Fruit fly (Drosophila melanogaster): ENCODE measurements around the gene CG14785.

Gene CG14785

dm6 chrX:1482840-1483518 lies 26.1 kb upstream of the CG14785 start, which contains the start of the genes sta and inc (continued):
- TF ChIP-seq CG4282 (GFP tag; optimal IDR thresholded peaks at IDR 0.05) (no peak), CG34376 (GFP tag; optimal IDR thresholded peaks at IDR 0.05) (peak; percentile 92), CG1792 (GFP tag; optimal IDR thresholded peaks at IDR 0.05) (peak; percentile 53), NfI (GFP tag; optimal IDR thresholded peaks at IDR 0.05) (peak; percentile 75), CG11696 (GFP tag; IDR thresholded peaks at IDR 0.05) (no peak), row (GFP tag; IDR thresholded peaks at IDR 0.05) (peak; percentile 33; the same call in 1 of the 3 replicates), CG13123 (GFP tag; optimal IDR thresholded peaks at IDR 0.05) (no peak), Fer2 (tag; optimal IDR thresholded peaks at IDR 0.05) (peak; percentile 52), CG7271 (tag; optimal IDR thresholded peaks at IDR 0.05) (peak; percentile 73), Awh (GFP tag; IDR thresholded peaks at IDR 0.05) (peak; percentile 21; the same call in 1 of the 2 replicates), toy (GFP tag; IDR thresholded peaks at IDR 0.05) (no peak), CG17912 (GFP tag; optimal IDR thresholded peaks at IDR 0.05) (peak; percentile 84), lov (optimal IDR thresholded peaks at IDR 0.05) (no peak), lov (GFP tag; IDR thresholded peaks at IDR 0.05) (peak; percentile 71; the same call in 1 of the 3 replicates), yki (optimal IDR thresholded peaks at IDR 0.05) (no peak), CG4424 (GFP tag; optimal IDR thresholded peaks at IDR 0.05) (peak; percentile 55), tgo (GFP tag; IDR thresholded peaks at IDR 0.05) (no peak; the same call in 2 of the 3 replicates), CG6254 (GFP tag; optimal IDR thresholded peaks at IDR 0.05) (peak; percentile 48), Neu2 (GFP tag; optimal IDR thresholded peaks at IDR 0.05; ENCODE audit: borderline replicate concordance) (no peak), CG6854 (GFP tag; optimal IDR thresholded peaks at IDR 0.05) (peak; percentile 75), ems (GFP tag; optimal IDR thresholded peaks at IDR 0.05) (peak; percentile 45), prd (optimal IDR thresholded peaks at IDR 0.05) (no peak), prd (GFP tag; IDR thresholded peaks at IDR 0.05) (0 out of 3 replicates have a peak, but pooled peaks have one; percentile 40), CG17568 (GFP tag; optimal IDR thresholded peaks at IDR 0.05) (no peak), rib (GFP tag; IDR thresholded peaks at IDR 0.05) (peak; percentile 79; the same call in 1 of the 2 replicates), CG7556 (GFP tag; optimal IDR thresholded peaks at IDR 0.05) (peak; percentile 60), slp2 (GFP tag; optimal IDR thresholded peaks at IDR 0.05) (peak; percentile 16), zf30C (GFP tag; optimal IDR thresholded peaks at IDR 0.05) (peak; percentile 34), CG10979 (tag; optimal IDR thresholded peaks at IDR 0.05) (peak; percentile 47), CG4820 (GFP tag; optimal IDR thresholded peaks at IDR 0.05) (no peak), HHEX (GFP tag; optimal IDR thresholded peaks at IDR 0.05) (peak; percentile 87), CG4328 (GFP tag; optimal IDR thresholded peaks at IDR 0.05) (peak; percentile 69), CG9215 (GFP tag; IDR thresholded peaks at IDR 0.05) (no peak), CG7786 (GFP tag; optimal IDR thresholded peaks at IDR 0.05) (peak; percentile 18), fd96Cb (tag; optimal IDR thresholded peaks at IDR 0.05) (no peak), CG15269 (tag; optimal IDR thresholded peaks at IDR 0.05) (peak; percentile 60), sqz (GFP tag; optimal IDR thresholded peaks at IDR 0.05) (peak; percentile 55), z (GFP tag; IDR thresholded peaks at IDR 0.05) (0 out of 3 replicates have a peak, but pooled peaks have one; percentile 27), CG2678 (tag; optimal IDR thresholded peaks at IDR 0.05) (peak; percentile 65), stwl (tag; optimal IDR thresholded peaks at IDR 0.05) (peak; percentile 62), Fer1 (GFP tag; optimal IDR thresholded peaks at IDR 0.05) (peak; percentile 90), Vsx1 (GFP tag; optimal IDR thresholded peaks at IDR 0.05) (peak; percentile 67), CG6272 (GFP tag; IDR thresholded peaks at IDR 0.05) (no peak), trh (GFP tag; optimal IDR thresholded peaks at IDR 0.05) (no peak), grn (GFP tag; optimal IDR thresholded peaks at IDR 0.05) (peak; percentile 11), CG8765 (GFP tag; IDR thresholded peaks at IDR 0.05) (no peak), CG31388 (GFP tag; optimal IDR thresholded peaks at IDR 0.05) (peak; percentile 2), repo (GFP tag; optimal IDR thresholded peaks at IDR 0.05) (peak; percentile 54), CG17186 (GFP tag; optimal IDR thresholded peaks at IDR 0.05) (peak; percentile 84), CG7839 (tag; optimal IDR thresholded peaks at IDR 0.05) (peak; percentile 61), h (optimal IDR thresholded peaks at IDR 0.05) (no peak)

Data from whole organism, embryonic.